Fruit fly (Drosophila melanogaster) whole organism, larva: ENCODE measurements around the gene CG31743.
A peak's percentile ranks its signal among the peaks of the same experiment; 100 is the strongest.

Source experiments
- noc ChIP-seq: fragments of 200-800 bp; sonication (Bioruptor generic); optimal IDR thresholded peaks from 3 replicates; lab custom pipeline; 2019; ENCODE audit warnings: missing biosample characterization, mild to moderate bottlenecking, missing genetic modification characterization, moderate library complexity

CG31743 gene

dm6 chr2L:16879288-16879687 lies at the start of gene CG31743, which contains the start of the genes CG32832 and CG34313:
CG31743 (plus strand) TSS chr2L:16879517.
CG32832 (minus strand) TSS chr2L:16879290.
CG34313 (plus strand) TSS chr2L:16879517.
- no peak for TF ChIP-seq noc (tag; lab: Kevin White, UChicago)

- TF ChIP-seq noc (tag; lab: Kevin White, UChicago): no peak
Measured at dm6 chr2L:16834402-16834801, 44.9 kb upstream of the CG31743 start, which contains the start of gene CG13282. CG13282 (minus strand) TSS chr2L:16834502.

dm6 chr2L:16837158-16837557 lies 42.2 kb upstream of the CG31743 start, which contains the start of gene Nepl9:
Nepl9 (minus strand) TSS chr2L:16837258.
- no peak for TF ChIP-seq noc (tag; lab: Kevin White, UChicago)

dm6 chr2L:16837672-16838071 lies 41.6 kb upstream of the CG31743 start, which contains the start of the genes SclA and SclB:
SclA (plus strand) TSS chr2L:16837972.
SclB (plus strand) TSS chr2L:16837972.
- TF ChIP-seq noc (tag; lab: Kevin White, UChicago): no peak

dm6 chr2L:16839665-16840064 lies 39.7 kb upstream of the CG31743 start:
- no peak for TF ChIP-seq noc (tag; lab: Kevin White, UChicago)

dm6 chr2L:16842505-16842904 lies 36.8 kb upstream of the CG31743 start:
- TF ChIP-seq noc (tag; lab: Kevin White, UChicago): no peak

dm6 chr2L:16843336-16843735 lies 36.0 kb upstream of the CG31743 start:
- TF ChIP-seq noc (tag; lab: Kevin White, UChicago): no peak

dm6 chr2L:16845179-16845578 lies 34.1 kb upstream of the CG31743 start:
- no peak for TF ChIP-seq noc (tag; lab: Kevin White, UChicago)

dm6 chr2L:16846742-16847346 lies 32.5 kb upstream of the CG31743 start:
- TF ChIP-seq noc (tag; lab: Kevin White, UChicago): peak; percentile 55

dm6 chr2L:16847948-16848347 lies 31.4 kb upstream of the CG31743 start:
- TF ChIP-seq noc (tag; lab: Kevin White, UChicago): no peak

dm6 chr2L:16848670-16849069 lies 30.6 kb upstream of the CG31743 start, which contains the start of gene CG13284:
CG13284 (minus strand) TSS chr2L:16848716.
- no peak for TF ChIP-seq noc (tag; lab: Kevin White, UChicago)

dm6 chr2L:16850442-16850841 lies 28.9 kb upstream of the CG31743 start:
- no peak for TF ChIP-seq noc (tag; lab: Kevin White, UChicago)

dm6 chr2L:16852318-16852932 lies 26.9 kb upstream of the CG31743 start, which contains the start of gene CG31810:
CG31810 (minus strand) TSS chr2L:16852368.
- no peak for TF ChIP-seq noc (tag; lab: Kevin White, UChicago)

- no peak for TF ChIP-seq noc (tag; lab: Kevin White, UChicago)
Measured at dm6 chr2L:16857131-16857530, 22.2 kb upstream of the CG31743 start.

dm6 chr2L:16857665-16858064 lies 21.7 kb upstream of the CG31743 start:
- peak; percentile 52 for TF ChIP-seq noc (tag; lab: Kevin White, UChicago)

dm6 chr2L:16858466-16859007 lies 20.8 kb upstream of the CG31743 start, which contains the start of gene CG31809:
CG31809 (minus strand) TSS chr2L:16858714.
- TF ChIP-seq noc (tag; lab: Kevin White, UChicago): no peak
